Fruit fly (Drosophila melanogaster) whole organism, embryonic: ENCODE data around the gene ida.

Experiments used
- Adf1 ChIP-seq: fragments of 200-800 bp; sonication (Bioruptor generic); IDR thresholded peaks from 2 replicates; pipeline ENCODE4 v1.3.6; 2022; ENCODE audit warnings: missing biosample characterization, missing genetic modification characterization
- CG11093 ChIP-seq: fragments of 200-800 bp; sonication (Bioruptor generic); IDR thresholded peaks from 3 replicates; pipeline ENCODE4 v1.3.6; 2022; ENCODE audit warnings: missing biosample characterization, missing genetic modification characterization
- CG12769 ChIP-seq: fragments of 200-800 bp; sonication (Bioruptor generic); optimal IDR thresholded peaks from 2 replicates; lab custom pipeline; 2019; ENCODE audit warnings: missing biosample characterization, mild to moderate bottlenecking, missing genetic modification characterization, moderate library complexity
- CG1602 ChIP-seq: fragments of 200-800 bp; sonication (Bioruptor generic); optimal IDR thresholded peaks from 3 replicates; lab custom pipeline; 2016; ENCODE audit warnings: missing biosample characterization, missing genetic modification characterization
- CG17612 ChIP-seq: fragments of 200-800 bp; sonication (Bioruptor generic); IDR thresholded peaks from 2 replicates; pipeline ENCODE4 v1.3.6; 2022; ENCODE audit warnings: missing biosample characterization, missing genetic modification characterization
- CG30431 ChIP-seq: fragments of 200-800 bp; sonication (Bioruptor generic); optimal IDR thresholded peaks from 2 replicates; lab custom pipeline; 2017; ENCODE audit warnings: missing biosample characterization, missing genetic modification characterization
- CG33213 ChIP-seq: fragments of 200-800 bp; sonication (Bioruptor generic); optimal IDR thresholded peaks from 3 replicates; lab custom pipeline; 2016; ENCODE audit warnings: missing biosample characterization, missing genetic modification characterization
- CG42726 ChIP-seq: fragments of 200-800 bp; sonication (Bioruptor generic); IDR thresholded peaks from 2 replicates; pipeline ENCODE4 v1.3.6; 2022; ENCODE audit warnings: missing biosample characterization, missing genetic modification characterization; ENCODE audit not compliant: partially characterized antibody
- CG4360 ChIP-seq: fragments of 200-800 bp; sonication (Bioruptor generic); IDR thresholded peaks from 2 replicates; pipeline ENCODE4 v1.3.6; 2022; ENCODE audit warnings: missing biosample characterization, missing genetic modification characterization
- CG6683 ChIP-seq: fragments of 200-800 bp; sonication (Bioruptor generic); optimal IDR thresholded peaks from 2 replicates; lab custom pipeline; 2017; ENCODE audit warnings: missing biosample characterization, mild to moderate bottlenecking, missing genetic modification characterization, missing genetic modification reagents
- CG6765 ChIP-seq: fragments of 200-800 bp; sonication (Bioruptor generic); optimal IDR thresholded peaks from 3 replicates; lab custom pipeline; 2017; ENCODE audit warnings: missing biosample characterization, mild to moderate bottlenecking, missing genetic modification characterization
- CG6854 ChIP-seq: fragments of 200-800 bp; sonication (Bioruptor generic); optimal IDR thresholded peaks from 3 replicates; lab custom pipeline; 2017; ENCODE audit warnings: missing biosample characterization, mild to moderate bottlenecking, missing genetic modification characterization
- CG7928 ChIP-seq: fragments of 200-800 bp; sonication (Bioruptor generic); optimal IDR thresholded peaks from 2 replicates; lab custom pipeline; 2017; ENCODE audit warnings: missing biosample characterization, mild to moderate bottlenecking, missing genetic modification characterization
- CoRest ChIP-seq: fragments of 200-800 bp; sonication (Bioruptor generic); optimal IDR thresholded peaks from 3 replicates; lab custom pipeline; 2018; ENCODE audit warnings: missing biosample characterization, mild to moderate bottlenecking, missing genetic modification characterization, moderate library complexity
- D19B ChIP-seq: fragments of 200-800 bp; sonication (Bioruptor generic); optimal IDR thresholded peaks from 2 replicates; lab custom pipeline; 2017; ENCODE audit warnings: missing biosample characterization, mild to moderate bottlenecking, missing genetic modification characterization
- Deaf1 ChIP-seq: fragments of 200-800 bp; optimal IDR thresholded peaks from 3 replicates; lab custom pipeline; 2019; ENCODE audit warnings: missing biosample characterization, mild to moderate bottlenecking, missing genetic modification characterization, moderate library complexity
- Dfd ChIP-seq, 2 experiments: fragments of >200 bp; optimal IDR thresholded peaks; 2 replicates each; lab custom pipeline; 2017; ENCODE audit warnings: missing biosample characterization in 2 of 2, missing genetic modification characterization in 2 of 2
- Fer1 ChIP-seq: fragments of 200-800 bp; sonication (Bioruptor generic); optimal IDR thresholded peaks from 2 replicates; lab custom pipeline; 2017; ENCODE audit warnings: missing biosample characterization, mild to moderate bottlenecking, missing genetic modification characterization
- HLH54F ChIP-seq: fragments of 200-800 bp; sonication (Bioruptor generic); optimal IDR thresholded peaks from 3 replicates; lab custom pipeline; 2016; ENCODE audit warnings: missing biosample characterization, missing genetic modification characterization
- Hey ChIP-seq: fragments of 200-800 bp; sonication (Bioruptor generic); optimal IDR thresholded peaks from 3 replicates; lab custom pipeline; 2018; ENCODE audit warnings: missing biosample characterization, mild to moderate bottlenecking, missing genetic modification characterization
- HmgD ChIP-seq: fragments of 200-800 bp; sonication (Bioruptor generic); optimal IDR thresholded peaks from 3 replicates; lab custom pipeline; 2016; ENCODE audit warnings: missing biosample characterization, missing genetic modification characterization
- Lhr ChIP-seq: fragments of 200-800 bp; sonication (Bioruptor generic); optimal IDR thresholded peaks from 3 replicates; lab custom pipeline; 2017; ENCODE audit warnings: mild to moderate bottlenecking, missing biosample characterization, missing genetic modification reagents, missing genetic modification characterization
- MBD-R2 ChIP-seq: fragments of 200-800 bp; sonication (Bioruptor generic); IDR thresholded peaks from 2 replicates; pipeline ENCODE4 v1.3.6; 2022; ENCODE audit warnings: missing biosample characterization, missing genetic modification characterization
- Med ChIP-seq: fragments of 200-800 bp; sonication (Bioruptor generic); peaks from one replicate; lab custom pipeline; 2016; ENCODE audit warnings: missing biosample characterization, missing genetic modification characterization, mild to moderate bottlenecking, inconsistent platforms, moderate library complexity
- Poxn ChIP-seq: fragments of 200-800 bp; sonication (Bioruptor generic); IDR thresholded peaks from 2 replicates; pipeline ENCODE4 v1.3.6; 2022; ENCODE audit warnings: missing biosample characterization, missing genetic modification characterization
- Rx ChIP-seq: fragments of 200-800 bp; sonication (Bioruptor generic); IDR thresholded peaks from 2 replicates; pipeline ENCODE4 v1.3.6; 2022; ENCODE audit warnings: missing biosample characterization, missing genetic modification characterization
- Six4 ChIP-seq: fragments of 200-800 bp; sonication (Bioruptor generic); optimal IDR thresholded peaks from 2 replicates; lab custom pipeline; 2016; ENCODE audit warnings: missing biosample characterization, missing genetic modification characterization
- Sox102F ChIP-seq: fragments of 200-800 bp; sonication (Bioruptor generic); optimal IDR thresholded peaks from 2 replicates; lab custom pipeline; 2018; ENCODE audit warnings: missing biosample characterization, mild to moderate bottlenecking, missing genetic modification characterization, moderate library complexity
- Usf ChIP-seq: fragments of 200-800 bp; sonication (Bioruptor generic); optimal IDR thresholded peaks from 2 replicates; lab custom pipeline; 2017; ENCODE audit warnings: missing genotype, missing biosample characterization, missing genetic modification characterization
- bbx ChIP-seq: fragments of 200-800 bp; sonication (Bioruptor generic); IDR thresholded peaks from 2 replicates; pipeline ENCODE4 v1.3.6; 2022; ENCODE audit warnings: missing biosample characterization, missing genetic modification characterization; ENCODE audit not compliant: partially characterized antibody
- br ChIP-seq: fragments of >200 bp; optimal IDR thresholded peaks from 2 replicates; lab custom pipeline; 2017
- caup ChIP-seq: fragments of 200-800 bp; sonication (Bioruptor generic); optimal IDR thresholded peaks from 3 replicates; lab custom pipeline; 2017; ENCODE audit warnings: missing biosample characterization, mild to moderate bottlenecking, missing genetic modification characterization, moderate library complexity; ENCODE audit not compliant: severe bottlenecking
- chif ChIP-seq, 2 experiments: fragments of 200-800 bp; sonication (Bioruptor generic); optimal IDR thresholded peaks; 3 replicates each; lab custom pipeline; 2016; ENCODE audit warnings: missing biosample characterization in 2 of 2, missing genetic modification characterization in 2 of 2
- disco-r ChIP-seq: fragments of 200-800 bp; sonication (Bioruptor generic); optimal IDR thresholded peaks from 2 replicates; lab custom pipeline; 2016; ENCODE audit warnings: missing biosample characterization, missing genetic modification characterization
- fu2 ChIP-seq: fragments of 200-800 bp; sonication (Bioruptor generic); optimal IDR thresholded peaks from 2 replicates; lab custom pipeline; 2016; ENCODE audit warnings: missing biosample characterization, missing genetic modification characterization
- gcm ChIP-seq: fragments of 200-800 bp; sonication (Bioruptor generic); optimal IDR thresholded peaks from 2 replicates; lab custom pipeline; 2019; ENCODE audit warnings: missing biosample characterization, mild to moderate bottlenecking, missing genetic modification characterization, moderate library complexity
- gcm2 ChIP-seq: fragments of 200-800 bp; sonication (Bioruptor generic); optimal IDR thresholded peaks from 2 replicates; lab custom pipeline; 2016; ENCODE audit warnings: missing biosample characterization, missing genetic modification characterization
- gsb-n ChIP-seq: fragments of 200-800 bp; sonication (Bioruptor generic); optimal IDR thresholded peaks from 3 replicates; lab custom pipeline; 2018; ENCODE audit warnings: missing biosample characterization, mild to moderate bottlenecking, missing genetic modification characterization
- h ChIP-seq: fragments of >200 bp; optimal IDR thresholded peaks from 2 replicates; lab custom pipeline; 2017
- jing ChIP-seq: fragments of 200-800 bp; sonication (Bioruptor generic); optimal IDR thresholded peaks from 2 replicates; lab custom pipeline; 2018; ENCODE audit warnings: missing biosample characterization, mild to moderate bottlenecking, missing genetic modification characterization
- knrl ChIP-seq: fragments of 200-800 bp; sonication (Bioruptor generic); IDR thresholded peaks from 3 replicates; pipeline ENCODE4 v1.3.6; 2022; ENCODE audit warnings: missing biosample characterization, missing genetic modification characterization; ENCODE audit not compliant: partially characterized antibody
- lab ChIP-seq: fragments of 200-800 bp; sonication (Bioruptor generic); optimal IDR thresholded peaks from 3 replicates; lab custom pipeline; 2017; ENCODE audit warnings: missing biosample characterization, missing genetic modification characterization, mild to moderate bottlenecking, moderate library complexity, missing genetic modification reagents
- p53 ChIP-seq: fragments of 200-800 bp; sonication (Bioruptor generic); optimal IDR thresholded peaks from 2 replicates; lab custom pipeline; 2016; ENCODE audit warnings: missing biosample characterization, missing genetic modification characterization
- phol ChIP-seq: fragments of 200-800 bp; sonication (Bioruptor generic); optimal IDR thresholded peaks from 3 replicates; lab custom pipeline; 2018; ENCODE audit warnings: missing biosample characterization, mild to moderate bottlenecking, missing genetic modification characterization, moderate library complexity
- psq ChIP-seq: fragments of 200-800 bp; sonication (Bioruptor generic); optimal IDR thresholded peaks from 2 replicates; lab custom pipeline; 2017; ENCODE audit warnings: missing biosample characterization, missing genetic modification characterization
- run ChIP-seq: fragments of 200-800 bp; sonication (Bioruptor generic); optimal IDR thresholded peaks from 3 replicates; lab custom pipeline; 2018; ENCODE audit warnings: missing biosample characterization, mild to moderate bottlenecking, missing genetic modification characterization
- sens-2 ChIP-seq: fragments of 200-800 bp; sonication (Bioruptor generic); IDR thresholded peaks from 2 replicates; pipeline ENCODE4 v1.3.6; 2022; ENCODE audit warnings: missing biosample characterization, missing genetic modification characterization
- sisA ChIP-seq: fragments of 200-800 bp; sonication (Bioruptor generic); IDR thresholded peaks from 2 replicates; pipeline ENCODE4 v1.3.6; 2022; ENCODE audit warnings: missing biosample characterization, missing genetic modification characterization
- stc ChIP-seq: fragments of 200-800 bp; sonication (Bioruptor generic); IDR thresholded peaks from 2 replicates; pipeline ENCODE4 v1.3.6; 2022; ENCODE audit warnings: missing biosample characterization, missing genetic modification characterization
- tio ChIP-seq: fragments of 200-800 bp; sonication (Bioruptor generic); optimal IDR thresholded peaks from 2 replicates; lab custom pipeline; 2017; ENCODE audit warnings: missing biosample characterization, missing genetic modification characterization, inconsistent platforms
- toy ChIP-seq: fragments of 200-800 bp; sonication (Bioruptor generic); IDR thresholded peaks from 2 replicates; pipeline ENCODE4 v1.3.6; 2022; ENCODE audit warnings: missing biosample characterization, missing genetic modification characterization
- vvl ChIP-seq: fragments of 200-800 bp; sonication (Bioruptor generic); IDR thresholded peaks from 2 replicates; pipeline ENCODE4 v1.3.6; 2022; ENCODE audit warnings: missing biosample characterization, missing genetic modification characterization

Gene ida

DNA sequence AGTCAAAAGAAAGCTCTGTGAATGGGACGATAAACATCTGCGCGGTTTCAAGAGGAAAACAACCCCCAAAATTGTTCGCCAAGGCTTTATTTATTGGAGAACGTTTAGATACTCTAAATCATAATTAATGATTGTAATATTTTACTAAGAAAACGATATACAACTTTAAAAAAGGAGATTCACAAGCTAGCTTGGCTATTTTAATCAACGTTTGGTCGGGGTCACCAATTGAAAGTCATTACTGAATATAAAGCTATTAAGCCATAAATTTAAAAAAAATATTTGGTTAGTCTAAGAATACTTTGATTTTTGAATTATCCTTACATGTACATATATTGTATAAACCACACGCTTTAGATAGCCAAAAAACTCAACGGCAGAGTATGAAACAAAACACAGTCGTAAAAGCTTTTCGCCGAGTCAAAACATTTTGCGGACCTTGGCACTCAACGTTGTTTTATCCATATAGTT, 13.0 kb upstream of the ida start, which contains the start of gene Fie (continued):
- TF ChIP-seq bbx (GFP tag; lab: Robert Waterston, UW) = no peak
- no peak for TF ChIP-seq Six4 (GFP tag; lab: Kevin White, UChicago)
- TF ChIP-seq CG6854 (GFP tag; lab: Kevin White, UChicago) = peak; percentile 70
- no peak for TF ChIP-seq gsb-n (tag; lab: Kevin White, UChicago)
- peak; percentile 42 for TF ChIP-seq D19B (GFP tag; lab: Kevin White, UChicago)
- no peak for TF ChIP-seq CG4360 (GFP tag; lab: Robert Waterston, UW)
- TF ChIP-seq Lhr (GFP tag; lab: Kevin White, UChicago) = no peak
- TF ChIP-seq HmgD = no peak
- peak; percentile 60 for TF ChIP-seq HLH54F (GFP tag; lab: Kevin White, UChicago)
- no peak for TF ChIP-seq chif (GFP tag; optimal IDR thresholded peaks at IDR 0.05; lab: Kevin White, UChicago)
- peak; percentile 4 for TF ChIP-seq CG33213
- no peak for TF ChIP-seq CG11093 (GFP tag; lab: Robert Waterston, UW)
- peak; percentile 63 for TF ChIP-seq Deaf1 (tag; lab: Kevin White, UChicago)
- 0 out of 2 replicates have a peak, but pooled peaks have one; percentile 17 for TF ChIP-seq Adf1 (GFP tag; lab: Robert Waterston, UW)
- TF ChIP-seq run (tag; lab: Kevin White, UChicago) = peak; percentile 22
- peak; percentile 71 for TF ChIP-seq Sox102F
- TF ChIP-seq psq (GFP tag; lab: Kevin White, UChicago) = no peak
- TF ChIP-seq sisA (GFP tag; lab: Robert Waterston, UW) = peak; percentile 54; the same call in 1 of the 2 replicates
- no peak for TF ChIP-seq p53 (GFP tag; lab: Kevin White, UChicago)
- TF ChIP-seq stc (GFP tag; lab: Robert Waterston, UW) = no peak; the same call in 1 of the 2 replicates
- no peak for TF ChIP-seq toy (GFP tag; lab: Robert Waterston, UW)
- TF ChIP-seq fu2 (GFP tag; lab: Kevin White, UChicago) = no peak
- TF ChIP-seq Poxn = no peak
- no peak for TF ChIP-seq h (lab: Kevin White, UChicago)
- TF ChIP-seq vvl = peak; percentile 35; the same call in 1 of the 2 replicates
- TF ChIP-seq CG7928 (GFP tag; lab: Kevin White, UChicago) = no peak
- TF ChIP-seq Dfd (GFP tag; optimal IDR thresholded peaks at IDR 0.05; lab: Kevin White, UChicago) = no peak
- TF ChIP-seq knrl (GFP tag; lab: Robert Waterston, UW) = no peak
- TF ChIP-seq Med (GFP tag; lab: Kevin White, UChicago) = peak; percentile 89
- TF ChIP-seq Usf = peak; percentile 40
- no peak for TF ChIP-seq CG17612
- peak; percentile 53 for TF ChIP-seq CG6765 (GFP tag; lab: Kevin White, UChicago)
- no peak for TF ChIP-seq Rx (GFP tag; lab: Robert Waterston, UW)
- TF ChIP-seq sens-2 (GFP tag; lab: Robert Waterston, UW) = no peak
- TF ChIP-seq Hey = no peak
- no peak for TF ChIP-seq br (lab: Kevin White, UChicago)
- TF ChIP-seq gcm = peak; percentile 13
- TF ChIP-seq MBD-R2 (GFP tag; lab: Robert Waterston, UW) = no peak
- peak; percentile 34 for TF ChIP-seq jing (GFP tag; lab: Kevin White, UChicago)
- TF ChIP-seq phol (tag; lab: Kevin White, UChicago) = peak; percentile 55
- TF ChIP-seq Fer1 (GFP tag; lab: Kevin White, UChicago) = peak; percentile 87
- TF ChIP-seq CoRest (tag; lab: Kevin White, UChicago) = peak; percentile 86
- no peak for TF ChIP-seq CG6683 (GFP tag; lab: Kevin White, UChicago)
- TF ChIP-seq lab (GFP tag; lab: Kevin White, UChicago) = peak; percentile 83
- TF ChIP-seq caup (GFP tag; lab: Kevin White, UChicago) = peak; percentile 77
- TF ChIP-seq CG30431 (GFP tag; lab: Kevin White, UChicago) = no peak
- peak; percentile 63 for TF ChIP-seq tio (GFP tag; lab: Kevin White, UChicago)
- no peak for TF ChIP-seq gcm2 (GFP tag; lab: Kevin White, UChicago)
- TF ChIP-seq CG1602 (GFP tag; lab: Kevin White, UChicago) = peak; percentile 34
- no peak for TF ChIP-seq CG42726 (GFP tag; lab: Robert Waterston, UW)
- no peak for TF ChIP-seq disco-r (GFP tag; lab: Kevin White, UChicago)
- TF ChIP-seq CG12769 (tag; lab: Kevin White, UChicago) = no peak
